Worm (Caenorhabditis elegans) whole organism, L4/young adult: Measurements from ENCODE around the gene ZK813.4.

Experiments used
- dao-5 ChIP-seq: sonication (generic microtip); optimal IDR thresholded peaks from 2 replicates; lab custom pipeline; 2016; ENCODE audit warnings: missing genotype, missing genetic modification characterization, moderate library complexity, missing compliant biosample characterization
- him-1 ChIP-seq: sonication (generic microtip); optimal IDR thresholded peaks from 2 replicates; lab custom pipeline; 2016; ENCODE audit warnings: missing genotype, missing genetic modification reagents, missing genetic modification characterization, missing compliant biosample characterization

DNA sequence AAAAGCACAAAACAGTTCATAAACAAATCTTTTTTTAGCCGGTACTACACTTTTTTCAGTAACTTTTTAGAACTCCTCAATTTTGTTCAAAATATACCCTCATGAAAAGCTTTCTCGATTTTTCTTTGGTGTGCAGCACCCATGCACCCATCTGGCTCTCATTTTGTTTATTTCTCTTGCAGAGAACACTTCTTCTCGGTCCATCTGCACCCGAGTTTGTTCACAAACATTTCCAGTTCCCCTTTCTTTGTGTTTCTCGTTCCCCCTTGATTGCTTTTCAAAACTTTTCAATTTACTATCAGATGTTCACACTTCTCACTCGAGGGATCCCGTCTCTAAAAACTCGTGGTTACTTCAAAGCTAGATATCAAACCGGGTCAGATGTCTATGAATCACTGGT lies 36.4 kb downstream of the ZK813.4 start, which contains the start of gene slcf-2:
- TF ChIP-seq him-1 (tag; lab: Kevin White, UChicago) (no peak), dao-5 (no peak)
